Fruit fly (Drosophila melanogaster) whole organism, embryonic: Measurements from ENCODE around the gene Rpn9.

Experiments used
- Antp ChIP-seq: fragments of 200-800 bp; sonication (Bioruptor generic); optimal IDR thresholded peaks from 3 replicates; lab custom pipeline; 2016; ENCODE audit warnings: missing biosample characterization, missing genetic modification characterization
- CG5245 ChIP-seq: fragments of 200-800 bp; sonication (Bioruptor generic); optimal IDR thresholded peaks from 3 replicates; lab custom pipeline; 2016; ENCODE audit warnings: missing biosample characterization, missing genetic modification characterization
- Dfd ChIP-seq, 2 experiments: fragments of >200 bp; optimal IDR thresholded peaks; 2 replicates each; lab custom pipeline; 2017; ENCODE audit warnings: missing biosample characterization in 2 of 2, missing genetic modification characterization in 2 of 2

- TF ChIP-seq Dfd (GFP tag; optimal IDR thresholded peaks at IDR 0.05; lab: Kevin White, UChicago) (no peak), Antp (GFP tag; lab: Kevin White, UChicago) (no peak), CG5245 (GFP tag; lab: Kevin White, UChicago) (no peak)
Observed at dm6 chr3R:23682203-23682602, 51.1 kb downstream of the Rpn9 start, which contains the start of gene CG16710.
